Worm (Caenorhabditis elegans) whole organism, L4 larva: ENCODE measurements around the gene C09E7.10.

Experiments
- daf-12 ChIP-seq: fragments of 150-350 bp; optimal IDR thresholded peaks from 2 replicates; lab custom pipeline; 2014; ENCODE audit warnings: missing biosample characterization, missing genetic modification reagents, missing genetic modification characterization
- nhr-25 ChIP-seq: sonication (generic microtip); optimal IDR thresholded peaks from 2 replicates; lab custom pipeline; 2017; ENCODE audit warnings: missing genetic modification characterization, mild to moderate bottlenecking, missing compliant biosample characterization, antibody characterized with exemption, moderate library complexity, borderline replicate concordance; ENCODE audit not compliant: insufficient read depth

ce11 chrIII:6489493-6489892 is 30.4 kb downstream of the C09E7.10 start, which contains the start of gene rpt-3:
- TF ChIP-seq daf-12 (tag; lab: Kevin White, UChicago): no peak
- no peak for TF ChIP-seq nhr-25 (tag; lab: Kevin White, UChicago)
